Fruit fly (Drosophila melanogaster) whole organism, embryonic: ENCODE results near the gene Sec23.

Source experiments
- B-H1 ChIP-seq: fragments of 200-800 bp; sonication (Bioruptor generic); IDR thresholded peaks from 3 replicates; pipeline ENCODE4 v1.3.6; 2022; ENCODE audit warnings: missing biosample characterization, missing genetic modification characterization
- Bgb ChIP-seq: fragments of 200-800 bp; sonication (Bioruptor generic); IDR thresholded peaks from 2 replicates; pipeline ENCODE4 v1.3.6; 2022; ENCODE audit warnings: missing biosample characterization, missing genetic modification characterization; ENCODE audit not compliant: partially characterized antibody
- Bteb2 ChIP-seq: fragments of 200-800 bp; sonication (Bioruptor generic); optimal IDR thresholded peaks from 2 replicates; lab custom pipeline; 2016; ENCODE audit warnings: missing biosample characterization, missing genetic modification characterization
- CG10462 ChIP-seq: fragments of 200-800 bp; sonication (Bioruptor generic); optimal IDR thresholded peaks from 2 replicates; lab custom pipeline; 2016; ENCODE audit warnings: missing biosample characterization, missing genetic modification characterization
- CG12744 ChIP-seq: fragments of 200-800 bp; sonication (Bioruptor generic); optimal IDR thresholded peaks from 2 replicates; lab custom pipeline; 2016; ENCODE audit warnings: missing biosample characterization, missing genetic modification characterization
- CG30020 ChIP-seq: fragments of 200-800 bp; optimal IDR thresholded peaks from 2 replicates; lab custom pipeline; 2019; ENCODE audit warnings: missing biosample characterization, mild to moderate bottlenecking, missing genetic modification characterization, moderate library complexity
- CG31388 ChIP-seq: fragments of 200-800 bp; sonication (Bioruptor generic); optimal IDR thresholded peaks from 2 replicates; lab custom pipeline; 2016; ENCODE audit warnings: missing biosample characterization, missing genetic modification characterization
- CG32772 ChIP-seq: fragments of 200-800 bp; sonication (Bioruptor generic); IDR thresholded peaks from 2 replicates; pipeline ENCODE4 v1.3.6; 2022; ENCODE audit warnings: missing biosample characterization, missing genetic modification characterization
- CG34224 ChIP-seq: fragments of 200-800 bp; sonication (Bioruptor generic); IDR thresholded peaks from 3 replicates; pipeline ENCODE4 v1.3.6; 2022; ENCODE audit warnings: missing biosample characterization, missing genetic modification characterization; ENCODE audit not compliant: partially characterized antibody
- CG6654 ChIP-seq: fragments of 200-800 bp; sonication (Bioruptor generic); optimal IDR thresholded peaks from 2 replicates; lab custom pipeline; 2017; ENCODE audit warnings: missing biosample characterization, mild to moderate bottlenecking, missing genetic modification characterization
- CG6683 ChIP-seq: fragments of 200-800 bp; sonication (Bioruptor generic); optimal IDR thresholded peaks from 2 replicates; lab custom pipeline; 2017; ENCODE audit warnings: missing biosample characterization, mild to moderate bottlenecking, missing genetic modification characterization, missing genetic modification reagents
- CG6765 ChIP-seq: fragments of 200-800 bp; sonication (Bioruptor generic); optimal IDR thresholded peaks from 3 replicates; lab custom pipeline; 2017; ENCODE audit warnings: missing biosample characterization, mild to moderate bottlenecking, missing genetic modification characterization
- CG7357 ChIP-seq: fragments of 200-800 bp; sonication (Bioruptor generic); IDR thresholded peaks from 3 replicates; pipeline ENCODE4 v1.3.6; 2022; ENCODE audit warnings: missing biosample characterization, missing genetic modification characterization
- CG7372 ChIP-seq: fragments of 200-800 bp; sonication (Bioruptor generic); IDR thresholded peaks from 2 replicates; pipeline ENCODE4 v1.3.6; 2022; ENCODE audit warnings: missing biosample characterization, missing genetic modification characterization
- CG7786 ChIP-seq: fragments of 200-800 bp; sonication (Bioruptor generic); optimal IDR thresholded peaks from 2 replicates; lab custom pipeline; 2016; ENCODE audit warnings: missing biosample characterization, missing genetic modification characterization
- CG7928 ChIP-seq: fragments of 200-800 bp; sonication (Bioruptor generic); optimal IDR thresholded peaks from 2 replicates; lab custom pipeline; 2017; ENCODE audit warnings: missing biosample characterization, mild to moderate bottlenecking, missing genetic modification characterization
- D ChIP-seq, 2 experiments: fragments of 200-800 bp in 1 of 2; fragments of >200 bp in 1 of 2; sonication (Bioruptor generic) in 1 of 2; optimal IDR thresholded peaks; 2 replicates in 1 of 2; 3 replicates in 1 of 2; lab custom pipeline; 2017; ENCODE audit warnings: mild to moderate bottlenecking in 1 of 2, missing biosample characterization in 1 of 2, missing genetic modification characterization in 1 of 2, missing genetic modification reagents in 1 of 2
- Deaf1 ChIP-seq: fragments of 200-800 bp; optimal IDR thresholded peaks from 3 replicates; lab custom pipeline; 2019; ENCODE audit warnings: missing biosample characterization, mild to moderate bottlenecking, missing genetic modification characterization, moderate library complexity
- Fer2 ChIP-seq: fragments of 200-800 bp; sonication (Bioruptor generic); optimal IDR thresholded peaks from 2 replicates; lab custom pipeline; 2018; ENCODE audit warnings: missing biosample characterization, mild to moderate bottlenecking, missing genetic modification characterization, moderate library complexity
- HLHmδ ChIP-seq: fragments of 200-800 bp; sonication (Bioruptor generic); optimal IDR thresholded peaks from 2 replicates; lab custom pipeline; 2018; ENCODE audit warnings: missing biosample characterization, mild to moderate bottlenecking, missing genetic modification characterization, moderate library complexity
- Kr ChIP-seq: fragments of 200-800 bp; sonication (Bioruptor generic); optimal IDR thresholded peaks from 2 replicates; lab custom pipeline; 2017; ENCODE audit warnings: missing biosample characterization, mild to moderate bottlenecking, missing genetic modification characterization
- Max ChIP-seq: fragments of 200-800 bp; sonication (Bioruptor generic); optimal IDR thresholded peaks from 2 replicates; lab custom pipeline; 2016; ENCODE audit warnings: missing biosample characterization, mild to moderate bottlenecking, missing genetic modification characterization
- Med ChIP-seq: fragments of 200-800 bp; sonication (Bioruptor generic); peaks from one replicate; lab custom pipeline; 2016; ENCODE audit warnings: missing biosample characterization, missing genetic modification characterization, mild to moderate bottlenecking, inconsistent platforms, moderate library complexity
- NFAT ChIP-seq: fragments of 200-800 bp; sonication (Bioruptor generic); IDR thresholded peaks from 2 replicates; pipeline ENCODE4 v1.3.6; 2022; ENCODE audit warnings: missing biosample characterization, missing genetic modification characterization
- Nf-YA ChIP-seq: fragments of 200-800 bp; sonication (Bioruptor generic); IDR thresholded peaks from 2 replicates; pipeline ENCODE4 v1.3.6; 2022; ENCODE audit warnings: missing biosample characterization, missing genetic modification characterization
- Nf-YB ChIP-seq: fragments of 200-800 bp; sonication (Bioruptor generic); optimal IDR thresholded peaks from 3 replicates; lab custom pipeline; 2019; ENCODE audit warnings: missing biosample characterization, mild to moderate bottlenecking, missing genetic modification characterization, moderate library complexity
- Oaz ChIP-seq: fragments of 200-800 bp; sonication (Bioruptor generic); IDR thresholded peaks from 2 replicates; pipeline ENCODE4 v1.3.6; 2022; ENCODE audit warnings: missing biosample characterization, missing genetic modification characterization
- Ptx1 ChIP-seq: fragments of 200-800 bp; sonication (Bioruptor generic); IDR thresholded peaks from 2 replicates; pipeline ENCODE4 v1.3.6; 2022; ENCODE audit warnings: missing biosample characterization, missing genetic modification characterization
- Side ChIP-seq: fragments of 200-800 bp; sonication (Bioruptor generic); optimal IDR thresholded peaks from 2 replicates; lab custom pipeline; 2016; ENCODE audit warnings: missing biosample characterization, missing genetic modification characterization
- Sin3A ChIP-seq: fragments of >200 bp; optimal IDR thresholded peaks from 2 replicates; lab custom pipeline; 2018
- YL-1 ChIP-seq: fragments of 200-800 bp; sonication (Bioruptor generic); optimal IDR thresholded peaks from 3 replicates; lab custom pipeline; 2017; ENCODE audit warnings: missing biosample characterization, mild to moderate bottlenecking, missing genetic modification characterization
- al ChIP-seq: fragments of 200-800 bp; sonication (Bioruptor generic); IDR thresholded peaks from 2 replicates; pipeline ENCODE4 v1.3.6; 2022; ENCODE audit warnings: missing biosample characterization, missing genetic modification characterization
- btn ChIP-seq: fragments of 200-800 bp; sonication (Bioruptor generic); optimal IDR thresholded peaks from 2 replicates; lab custom pipeline; 2016; ENCODE audit warnings: missing biosample characterization, missing genetic modification characterization
- dati ChIP-seq: fragments of 200-800 bp; sonication (Bioruptor generic); IDR thresholded peaks from 2 replicates; pipeline ENCODE4 v1.3.6; 2022; ENCODE audit warnings: missing biosample characterization, missing genetic modification characterization
- dpn ChIP-seq, 2 experiments: fragments of 200-800 bp; sonication (Bioruptor generic); optimal IDR thresholded peaks; 3 replicates each; lab custom pipeline; 2016; ENCODE audit warnings: missing biosample characterization in 2 of 2, missing genetic modification characterization in 2 of 2
- gfzf ChIP-seq: fragments of 200-800 bp; sonication (Bioruptor generic); optimal IDR thresholded peaks from 2 replicates; lab custom pipeline; 2016; ENCODE audit warnings: missing biosample characterization, mild to moderate bottlenecking, missing genetic modification characterization, moderate library complexity
- jing ChIP-seq: fragments of 200-800 bp; sonication (Bioruptor generic); optimal IDR thresholded peaks from 2 replicates; lab custom pipeline; 2018; ENCODE audit warnings: missing biosample characterization, mild to moderate bottlenecking, missing genetic modification characterization
- knrl ChIP-seq: fragments of 200-800 bp; sonication (Bioruptor generic); IDR thresholded peaks from 3 replicates; pipeline ENCODE4 v1.3.6; 2022; ENCODE audit warnings: missing biosample characterization, missing genetic modification characterization; ENCODE audit not compliant: partially characterized antibody
- lab ChIP-seq: fragments of 200-800 bp; sonication (Bioruptor generic); optimal IDR thresholded peaks from 3 replicates; lab custom pipeline; 2017; ENCODE audit warnings: missing biosample characterization, missing genetic modification characterization, mild to moderate bottlenecking, moderate library complexity, missing genetic modification reagents
- lmd ChIP-seq: fragments of 200-800 bp; sonication (Bioruptor generic); IDR thresholded peaks from 2 replicates; pipeline ENCODE4 v1.3.6; 2022; ENCODE audit warnings: missing biosample characterization, missing genetic modification characterization
- mam ChIP-seq: fragments of 200-800 bp; sonication (Bioruptor generic); optimal IDR thresholded peaks from 3 replicates; lab custom pipeline; 2016; ENCODE audit warnings: missing biosample characterization, missing genetic modification characterization
- nmo ChIP-seq: fragments of 200-800 bp; sonication (Bioruptor generic); optimal IDR thresholded peaks from 2 replicates; lab custom pipeline; 2018; ENCODE audit warnings: missing biosample characterization, mild to moderate bottlenecking, missing genetic modification characterization, moderate library complexity
- prd ChIP-seq, 3 experiments: fragments of >200 bp in 2 of 3; fragments of 200-800 bp in 1 of 3; sonication (Bioruptor generic) in 1 of 3; optimal IDR thresholded peaks in 2 of 3; IDR thresholded peaks in 1 of 3; 2 replicates in 2 of 3; 3 replicates in 1 of 3; pipeline versions ENCODE4 v1.3.6 to Lab custom; 2017 to 2022; ENCODE audit warnings: missing biosample characterization in 1 of 3, missing genetic modification characterization in 1 of 3
- pum ChIP-seq: fragments of 200-800 bp; sonication (Bioruptor generic); optimal IDR thresholded peaks from 2 replicates; lab custom pipeline; 2016; ENCODE audit warnings: missing biosample characterization, missing genetic modification characterization
- ranshi ChIP-seq: fragments of 200-800 bp; sonication (Bioruptor generic); IDR thresholded peaks from 2 replicates; pipeline ENCODE4 v1.3.6; 2022; ENCODE audit warnings: missing biosample characterization, missing genetic modification characterization
- run ChIP-seq: fragments of 200-800 bp; sonication (Bioruptor generic); optimal IDR thresholded peaks from 3 replicates; lab custom pipeline; 2018; ENCODE audit warnings: missing biosample characterization, mild to moderate bottlenecking, missing genetic modification characterization
- sqz ChIP-seq: fragments of 200-800 bp; sonication (Bioruptor generic); optimal IDR thresholded peaks from 3 replicates; lab custom pipeline; 2018; ENCODE audit warnings: missing biosample characterization, mild to moderate bottlenecking, missing genetic modification characterization
- toy ChIP-seq: fragments of 200-800 bp; sonication (Bioruptor generic); IDR thresholded peaks from 2 replicates; pipeline ENCODE4 v1.3.6; 2022; ENCODE audit warnings: missing biosample characterization, missing genetic modification characterization
- vvl ChIP-seq: fragments of 200-800 bp; sonication (Bioruptor generic); IDR thresholded peaks from 2 replicates; pipeline ENCODE4 v1.3.6; 2022; ENCODE audit warnings: missing biosample characterization, missing genetic modification characterization

Gene Sec23

dm6 chr3R:5660198-5660893, 11.5 kb downstream of the Sec23 start, which contains the start of gene Wdr33 (continued):
- no peak for TF ChIP-seq CG7372 (GFP tag; lab: Robert Waterston, UW)
- TF ChIP-seq CG6654 (GFP tag; lab: Kevin White, UChicago), result no peak
- TF ChIP-seq btn (GFP tag; lab: Kevin White, UChicago), result no peak
- no peak for TF ChIP-seq Side (GFP tag; lab: Kevin White, UChicago)
- peak; percentile 15 for TF ChIP-seq Bteb2 (GFP tag; lab: Kevin White, UChicago)
- TF ChIP-seq nmo (GFP tag; lab: Kevin White, UChicago), result peak; percentile 66
- no peak for TF ChIP-seq sqz
- no peak for TF ChIP-seq prd (optimal IDR thresholded peaks at IDR 0.05; lab: Kevin White, UChicago)
- TF ChIP-seq prd (GFP tag; IDR thresholded peaks at IDR 0.05; lab: Robert Waterston, UW), result no peak; the same call in 2 of the 3 replicates
- no peak for TF ChIP-seq CG12744 (GFP tag; lab: Kevin White, UChicago)
- no peak for TF ChIP-seq CG32772 (GFP tag; lab: Robert Waterston, UW)
- peak; percentile 36 for TF ChIP-seq Fer2 (tag; lab: Kevin White, UChicago)
- TF ChIP-seq Max (GFP tag; lab: Kevin White, UChicago), result no peak
- no peak for TF ChIP-seq jing (GFP tag; lab: Kevin White, UChicago)
- TF ChIP-seq HLHmδ (GFP tag; lab: Kevin White, UChicago), result no peak
- TF ChIP-seq NFAT, result 0 out of 2 replicates have a peak, but pooled peaks have one; percentile 8
- peak; percentile 25; the same call in 1 of the 2 replicates for TF ChIP-seq Ptx1 (GFP tag; lab: Robert Waterston, UW)
- TF ChIP-seq al, result peak; percentile 28; the same call in 1 of the 2 replicates
- TF ChIP-seq lab (GFP tag; lab: Kevin White, UChicago), result no peak
- TF ChIP-seq Nf-YA (GFP tag; lab: Robert Waterston, UW), result no peak
- TF ChIP-seq lmd, result peak; percentile 53
- TF ChIP-seq CG7928 (GFP tag; lab: Kevin White, UChicago), result no peak
- no peak for TF ChIP-seq CG7786 (GFP tag; lab: Kevin White, UChicago)
- peak; percentile 82 for TF ChIP-seq CG34224 (GFP tag; lab: Robert Waterston, UW)
- TF ChIP-seq CG6765 (GFP tag; lab: Kevin White, UChicago), result no peak
- TF ChIP-seq run (tag; lab: Kevin White, UChicago), result no peak
- no peak for TF ChIP-seq Nf-YB
- no peak for TF ChIP-seq dati
- TF ChIP-seq dpn (GFP tag; optimal IDR thresholded peaks at IDR 0.05; lab: Kevin White, UChicago), result no peak
- TF ChIP-seq Sin3A (lab: Kevin White, UChicago), result peak; percentile 60
- TF ChIP-seq Bgb (GFP tag; lab: Robert Waterston, UW), result peak; percentile 83
- TF ChIP-seq toy (GFP tag; lab: Robert Waterston, UW), result no peak
- TF ChIP-seq ranshi, result peak; percentile 20; the same call in 1 of the 2 replicates
- TF ChIP-seq B-H1 (GFP tag; lab: Robert Waterston, UW), result no peak
- no peak for TF ChIP-seq Oaz (GFP tag; lab: Robert Waterston, UW)
- no peak for TF ChIP-seq mam
- no peak; the same call in 1 of the 2 replicates for TF ChIP-seq vvl
- TF ChIP-seq D (optimal IDR thresholded peaks at IDR 0.05; lab: Kevin White, UChicago), result no peak
- TF ChIP-seq D (GFP tag; optimal IDR thresholded peaks at IDR 0.05; lab: Kevin White, UChicago), result no peak
- peak; percentile 45 for TF ChIP-seq CG10462 (GFP tag; lab: Kevin White, UChicago)
- TF ChIP-seq CG30020 (tag; lab: Kevin White, UChicago), result peak; percentile 35
- no peak for TF ChIP-seq Kr (GFP tag; lab: Kevin White, UChicago)
- TF ChIP-seq Deaf1 (tag; lab: Kevin White, UChicago), result no peak
- peak; percentile 14 for TF ChIP-seq YL-1
- no peak for TF ChIP-seq CG6683 (GFP tag; lab: Kevin White, UChicago)
- peak; percentile 94 for TF ChIP-seq knrl (GFP tag; lab: Robert Waterston, UW)
- no peak for TF ChIP-seq Med
- no peak for TF ChIP-seq pum (GFP tag; lab: Kevin White, UChicago)
- TF ChIP-seq CG31388 (GFP tag; lab: Kevin White, UChicago), result peak; percentile 21
- TF ChIP-seq CG7357, result no peak
- no peak for TF ChIP-seq gfzf (GFP tag; lab: Kevin White, UChicago)
